Fruit fly (Drosophila melanogaster) whole organism, embryonic: ENCODE results near the gene CG18262.

Experiments used
- Atf-2 ChIP-seq: fragments of 200-800 bp; sonication (Bioruptor generic); optimal IDR thresholded peaks from 2 replicates; lab custom pipeline; 2016; ENCODE audit warnings: missing biosample characterization, missing genetic modification characterization
- Atf3 ChIP-seq: fragments of 200-800 bp; sonication (Bioruptor generic); optimal IDR thresholded peaks from 3 replicates; lab custom pipeline; 2016; ENCODE audit warnings: missing biosample characterization, missing genetic modification characterization
- CG10321 ChIP-seq: fragments of 200-800 bp; sonication (Bioruptor generic); IDR thresholded peaks from 2 replicates; pipeline ENCODE4 v1.3.6; 2022; ENCODE audit warnings: missing biosample characterization, missing genetic modification characterization
- CG11696 ChIP-seq: fragments of 200-800 bp; sonication (Bioruptor generic); IDR thresholded peaks from 2 replicates; pipeline ENCODE4 v1.3.6; 2022; ENCODE audit warnings: missing biosample characterization, missing genetic modification characterization
- CG12104 ChIP-seq: fragments of 200-800 bp; sonication (Bioruptor generic); optimal IDR thresholded peaks from 3 replicates; lab custom pipeline; 2016; ENCODE audit warnings: missing biosample characterization, missing genetic modification characterization
- CG13775 ChIP-seq: fragments of 200-800 bp; sonication (Bioruptor generic); optimal IDR thresholded peaks from 3 replicates; lab custom pipeline; 2017; ENCODE audit warnings: missing biosample characterization, mild to moderate bottlenecking, missing genetic modification characterization
- CG14667 ChIP-seq: fragments of 200-800 bp; sonication (Bioruptor generic); IDR thresholded peaks from 2 replicates; pipeline ENCODE4 v1.3.6; 2022; ENCODE audit warnings: missing biosample characterization, missing genetic modification characterization
- CG14965 ChIP-seq: fragments of 200-800 bp; sonication (Bioruptor generic); optimal IDR thresholded peaks from 2 replicates; lab custom pipeline; 2016; ENCODE audit warnings: missing biosample characterization, missing genetic modification characterization, borderline replicate concordance
- CG15696 ChIP-seq: fragments of 200-800 bp; sonication (Bioruptor generic); optimal IDR thresholded peaks from 2 replicates; lab custom pipeline; 2019; ENCODE audit warnings: missing biosample characterization, mild to moderate bottlenecking, missing genetic modification characterization, moderate library complexity
- CG1602 ChIP-seq: fragments of 200-800 bp; sonication (Bioruptor generic); optimal IDR thresholded peaks from 3 replicates; lab custom pipeline; 2016; ENCODE audit warnings: missing biosample characterization, missing genetic modification characterization
- CG16779 ChIP-seq: fragments of 200-800 bp; sonication (Bioruptor generic); IDR thresholded peaks from 2 replicates; pipeline ENCODE4 v1.3.6; 2022; ENCODE audit warnings: missing biosample characterization, missing genetic modification characterization
- CG16813 ChIP-seq: fragments of 200-800 bp; sonication (Bioruptor generic); IDR thresholded peaks from 3 replicates; pipeline ENCODE4 v1.3.6; 2022; ENCODE audit warnings: missing biosample characterization, missing genetic modification characterization; ENCODE audit not compliant: partially characterized antibody
- CG16863 ChIP-seq: fragments of 200-800 bp; sonication (Bioruptor generic); optimal IDR thresholded peaks from 3 replicates; lab custom pipeline; 2016; ENCODE audit warnings: missing biosample characterization, missing genetic modification characterization
- CG17385 ChIP-seq: fragments of 200-800 bp; sonication (Bioruptor generic); optimal IDR thresholded peaks from 3 replicates; lab custom pipeline; 2018; ENCODE audit warnings: missing biosample characterization, mild to moderate bottlenecking, missing genetic modification characterization
- CG4730 ChIP-seq: fragments of 200-800 bp; sonication (Bioruptor generic); IDR thresholded peaks from 2 replicates; pipeline ENCODE4 v1.3.6; 2022; ENCODE audit warnings: missing biosample characterization, missing genetic modification characterization
- CG6683 ChIP-seq: fragments of 200-800 bp; sonication (Bioruptor generic); optimal IDR thresholded peaks from 2 replicates; lab custom pipeline; 2017; ENCODE audit warnings: missing biosample characterization, mild to moderate bottlenecking, missing genetic modification characterization, missing genetic modification reagents
- CG6689 ChIP-seq: fragments of 200-800 bp; sonication (Bioruptor generic); IDR thresholded peaks from 2 replicates; pipeline ENCODE4 v1.3.6; 2022; ENCODE audit warnings: missing biosample characterization, missing genetic modification characterization
- CG6765 ChIP-seq: fragments of 200-800 bp; sonication (Bioruptor generic); optimal IDR thresholded peaks from 3 replicates; lab custom pipeline; 2017; ENCODE audit warnings: missing biosample characterization, mild to moderate bottlenecking, missing genetic modification characterization
- CG7987 ChIP-seq: fragments of 200-800 bp; sonication (Bioruptor generic); optimal IDR thresholded peaks from 2 replicates; lab custom pipeline; 2018; ENCODE audit warnings: missing biosample characterization, mild to moderate bottlenecking, missing genetic modification characterization, moderate library complexity
- CG8089 ChIP-seq: fragments of 200-800 bp; sonication (Bioruptor generic); optimal IDR thresholded peaks from 3 replicates; lab custom pipeline; 2016; ENCODE audit warnings: missing biosample characterization, missing genetic modification characterization
- CG8478 ChIP-seq: fragments of >200 bp; optimal IDR thresholded peaks from 2 replicates; lab custom pipeline; 2018
- CG9876 ChIP-seq: fragments of 200-800 bp; sonication (Bioruptor generic); optimal IDR thresholded peaks from 2 replicates; lab custom pipeline; 2016; ENCODE audit warnings: missing biosample characterization, missing genetic modification characterization
- Dll ChIP-seq: fragments of 200-800 bp; sonication (Bioruptor generic); IDR thresholded peaks from 4 replicates; pipeline ENCODE4 v1.3.6; 2022; ENCODE audit warnings: missing biosample characterization, missing genetic modification characterization; ENCODE audit not compliant: partially characterized antibody
- E2f1 ChIP-seq: fragments of 200-800 bp; sonication (Bioruptor generic); IDR thresholded peaks from 2 replicates; pipeline ENCODE4 v1.3.6; 2022; ENCODE audit warnings: missing biosample characterization, missing genetic modification characterization
- Ets65A ChIP-seq: fragments of 200-800 bp; sonication (Bioruptor generic); peaks from one replicate; lab custom pipeline; 2016; ENCODE audit warnings: missing biosample characterization, missing genetic modification characterization
- Hmr ChIP-seq: fragments of 200-800 bp; sonication (Bioruptor generic); optimal IDR thresholded peaks from 3 replicates; lab custom pipeline; 2017; ENCODE audit warnings: mild to moderate bottlenecking, missing biosample characterization, missing genetic modification reagents, missing genetic modification characterization
- PHDP ChIP-seq: fragments of 200-800 bp; sonication (Bioruptor generic); optimal IDR thresholded peaks from 3 replicates; lab custom pipeline; 2018; ENCODE audit warnings: missing biosample characterization, mild to moderate bottlenecking, missing genetic modification characterization, moderate library complexity
- Rfx ChIP-seq: fragments of 200-800 bp; sonication (Bioruptor generic); IDR thresholded peaks from 2 replicates; pipeline ENCODE4 v1.3.6; 2022; ENCODE audit warnings: missing biosample characterization, missing genetic modification characterization
- Spps ChIP-seq: fragments of 200-800 bp; sonication (Bioruptor generic); optimal IDR thresholded peaks from 2 replicates; lab custom pipeline; 2018; ENCODE audit warnings: missing biosample characterization, mild to moderate bottlenecking, missing genetic modification characterization
- abd-A ChIP-seq: fragments of 200-800 bp; sonication (Bioruptor generic); optimal IDR thresholded peaks from 3 replicates; lab custom pipeline; 2019; ENCODE audit warnings: missing biosample characterization, mild to moderate bottlenecking, missing genetic modification characterization, moderate library complexity
- ara ChIP-seq: fragments of 200-800 bp; sonication (Bioruptor generic); IDR thresholded peaks from 2 replicates; pipeline ENCODE4 v1.3.6; 2022; ENCODE audit warnings: missing biosample characterization, missing genetic modification characterization
- bab2 ChIP-seq: fragments of 200-800 bp; sonication (Bioruptor generic); optimal IDR thresholded peaks from 2 replicates; lab custom pipeline; 2016; ENCODE audit warnings: missing biosample characterization, missing genetic modification characterization
- bigmax ChIP-seq: fragments of 200-800 bp; sonication (Bioruptor generic); optimal IDR thresholded peaks from 2 replicates; lab custom pipeline; 2018; ENCODE audit warnings: missing biosample characterization, mild to moderate bottlenecking, missing genetic modification characterization
- cg ChIP-seq: fragments of 200-800 bp; sonication (Bioruptor generic); optimal IDR thresholded peaks from 3 replicates; lab custom pipeline; 2019; ENCODE audit warnings: missing biosample characterization, mild to moderate bottlenecking, missing genetic modification characterization, moderate library complexity
- ci ChIP-seq: fragments of 200-800 bp; sonication (Bioruptor generic); IDR thresholded peaks from 3 replicates; pipeline ENCODE4 v1.3.6; 2022; ENCODE audit warnings: missing biosample characterization, missing genetic modification characterization
- crol ChIP-seq: fragments of 200-800 bp; sonication (Bioruptor generic); IDR thresholded peaks from 2 replicates; pipeline ENCODE4 v1.3.6; 2022; ENCODE audit warnings: missing biosample characterization, missing genetic modification characterization
- crp ChIP-seq, 2 experiments: fragments of 200-800 bp; sonication (Bioruptor generic); optimal IDR thresholded peaks; 2 replicates in 1 of 2; 3 replicates in 1 of 2; lab custom pipeline; 2017; ENCODE audit warnings: missing biosample characterization in 2 of 2, missing genetic modification characterization in 2 of 2, mild to moderate bottlenecking in 1 of 2, moderate library complexity in 1 of 2
- dysf ChIP-seq: fragments of 200-800 bp; sonication (Bioruptor generic); IDR thresholded peaks from 3 replicates; pipeline ENCODE4 v1.3.6; 2022; ENCODE audit warnings: missing biosample characterization, missing genetic modification characterization
- fd64A ChIP-seq: fragments of 200-800 bp; sonication (Bioruptor generic); optimal IDR thresholded peaks from 3 replicates; lab custom pipeline; 2018; ENCODE audit warnings: missing biosample characterization, mild to moderate bottlenecking, missing genetic modification characterization
- gce ChIP-seq: fragments of 200-800 bp; sonication (Bioruptor generic); IDR thresholded peaks from 3 replicates; pipeline ENCODE4 v1.3.6; 2022; ENCODE audit warnings: missing biosample characterization, missing genetic modification characterization
- gcm ChIP-seq: fragments of 200-800 bp; sonication (Bioruptor generic); optimal IDR thresholded peaks from 2 replicates; lab custom pipeline; 2019; ENCODE audit warnings: missing biosample characterization, mild to moderate bottlenecking, missing genetic modification characterization, moderate library complexity
- grau ChIP-seq: fragments of 200-800 bp; optimal IDR thresholded peaks from 3 replicates; lab custom pipeline; 2019; ENCODE audit warnings: missing biosample characterization, mild to moderate bottlenecking, missing genetic modification characterization, moderate library complexity
- klu ChIP-seq: fragments of 200-800 bp; sonication (Bioruptor generic); IDR thresholded peaks from 2 replicates; pipeline ENCODE4 v1.3.6; 2022; ENCODE audit warnings: missing biosample characterization, missing genetic modification characterization
- mirr ChIP-seq: fragments of 200-800 bp; sonication (Bioruptor generic); optimal IDR thresholded peaks from 3 replicates; lab custom pipeline; 2018; ENCODE audit warnings: missing biosample characterization, mild to moderate bottlenecking, missing genetic modification characterization
- nom ChIP-seq: fragments of 200-800 bp; sonication (Bioruptor generic); optimal IDR thresholded peaks from 2 replicates; lab custom pipeline; 2017; ENCODE audit warnings: missing biosample characterization, missing genetic modification characterization, mild to moderate bottlenecking, moderate library complexity, missing genetic modification reagents
- odd ChIP-seq: fragments of 200-800 bp; sonication (Bioruptor generic); optimal IDR thresholded peaks from 2 replicates; lab custom pipeline; 2017; ENCODE audit warnings: missing biosample characterization, mild to moderate bottlenecking, missing genetic modification characterization
- repo ChIP-seq: fragments of 200-800 bp; sonication (Bioruptor generic); optimal IDR thresholded peaks from 2 replicates; lab custom pipeline; 2016; ENCODE audit warnings: missing biosample characterization, missing genetic modification characterization
- scrt ChIP-seq: fragments of 200-800 bp; sonication (Bioruptor generic); optimal IDR thresholded peaks from 2 replicates; lab custom pipeline; 2018; ENCODE audit warnings: missing biosample characterization, mild to moderate bottlenecking, missing genetic modification characterization, moderate library complexity
- tup ChIP-seq: fragments of 200-800 bp; sonication (Bioruptor generic); optimal IDR thresholded peaks from 2 replicates; lab custom pipeline; 2016; ENCODE audit warnings: missing biosample characterization, mild to moderate bottlenecking, missing genetic modification characterization, moderate library complexity
- zen2 ChIP-seq: fragments of 200-800 bp; sonication (Bioruptor generic); IDR thresholded peaks from 3 replicates; pipeline ENCODE4 v1.3.6; 2022; ENCODE audit warnings: missing biosample characterization, missing genetic modification characterization; ENCODE audit not compliant: partially characterized antibody

CG18262 gene

DNA sequence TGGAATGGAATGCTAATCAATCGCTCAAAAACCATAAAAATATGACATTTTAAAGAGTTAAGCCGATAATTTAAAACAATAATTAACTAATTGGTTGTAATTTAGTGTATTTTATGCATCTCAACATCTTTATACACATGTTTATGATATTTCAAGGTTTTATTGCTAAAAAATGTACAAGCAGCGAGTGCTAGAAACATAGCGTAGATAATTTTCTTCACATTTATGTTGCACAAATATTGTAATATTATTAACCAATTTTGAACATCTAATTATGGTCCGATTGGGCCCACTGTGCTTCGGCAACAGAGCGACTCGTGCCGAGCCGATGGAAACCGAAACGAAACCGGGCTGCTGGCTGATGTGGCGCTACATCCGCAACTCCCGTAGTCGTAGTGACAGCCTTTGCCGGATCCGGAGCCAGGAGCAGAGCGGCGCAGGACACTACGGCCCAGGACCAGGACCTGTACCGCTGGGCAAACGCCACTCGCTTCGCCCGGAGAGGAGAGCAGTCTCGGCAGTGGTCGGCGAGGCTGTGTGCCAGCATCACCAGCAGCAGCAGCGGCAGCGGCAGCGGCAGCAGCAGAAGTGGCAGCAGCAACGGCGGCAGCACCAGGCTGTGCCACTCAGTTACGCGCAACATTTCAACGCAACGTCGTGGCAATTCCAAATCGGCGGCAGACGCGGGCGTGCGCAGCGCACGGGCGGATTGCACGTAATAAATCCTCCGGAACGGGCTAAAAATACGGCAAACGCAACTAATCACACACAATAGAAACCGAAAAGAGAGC, 25.6 kb downstream of the CG18262 start, which contains the start of gene sdt (continued):
- TF ChIP-seq zen2 (GFP tag; lab: Robert Waterston, UW) (no peak), Rfx (GFP tag; lab: Robert Waterston, UW) (no peak; the same call in 1 of the 2 replicates), ci (GFP tag; lab: Robert Waterston, UW) (no peak), odd (GFP tag; lab: Kevin White, UChicago) (no peak), CG6689 (GFP tag; lab: Robert Waterston, UW) (no peak), CG8089 (GFP tag; lab: Kevin White, UChicago) (no peak), CG10321 (GFP tag; lab: Robert Waterston, UW) (no peak), Atf-2 (no peak), gce (GFP tag; lab: Robert Waterston, UW) (no peak), CG12104 (no peak), crol (GFP tag; lab: Robert Waterston, UW) (no peak), bigmax (GFP tag; lab: Kevin White, UChicago) (no peak), CG1602 (GFP tag; lab: Kevin White, UChicago) (no peak), nom (GFP tag; lab: Kevin White, UChicago) (no peak), CG17385 (GFP tag; lab: Kevin White, UChicago) (peak; percentile 15), CG8478 (lab: Kevin White, UChicago) (no peak), CG6765 (GFP tag; lab: Kevin White, UChicago) (no peak), Dll (GFP tag; lab: Robert Waterston, UW) (no peak), ara (GFP tag; lab: Robert Waterston, UW) (no peak), tup (no peak), crp (GFP tag; optimal IDR thresholded peaks at IDR 0.05; lab: Kevin White, UChicago) (no peak), CG7987 (GFP tag; lab: Kevin White, UChicago) (no peak), CG9876 (GFP tag; lab: Kevin White, UChicago) (no peak), fd64A (GFP tag; lab: Kevin White, UChicago) (no peak), CG16863 (GFP tag; lab: Kevin White, UChicago) (no peak), cg (GFP tag; lab: Kevin White, UChicago) (no peak), gcm (GFP tag; lab: Kevin White, UChicago) (no peak), CG13775 (GFP tag; lab: Kevin White, UChicago) (peak; percentile 13), klu (GFP tag; lab: Robert Waterston, UW) (no peak), CG6683 (no peak), Atf3 (GFP tag; lab: Kevin White, UChicago) (no peak), scrt (GFP tag; lab: Kevin White, UChicago) (no peak), CG4730 (GFP tag; lab: Robert Waterston, UW) (no peak), repo (GFP tag; lab: Kevin White, UChicago) (no peak), CG16779 (GFP tag; lab: Robert Waterston, UW) (peak; percentile 69), CG14965 (GFP tag; lab: Kevin White, UChicago) (no peak), Ets65A (no peak), Spps (tag; lab: Kevin White, UChicago) (no peak), CG14667 (GFP tag; lab: Robert Waterston, UW) (no peak), grau (tag; lab: Kevin White, UChicago) (peak; percentile 32), Hmr (no peak), CG11696 (GFP tag; lab: Robert Waterston, UW) (no peak), bab2 (GFP tag; lab: Kevin White, UChicago) (peak; percentile 28), CG16813 (no peak), E2f1 (no peak), CG15696 (tag; lab: Kevin White, UChicago) (no peak), dysf (GFP tag; lab: Robert Waterston, UW) (no peak), mirr (GFP tag; lab: Kevin White, UChicago) (no peak), abd-A (peak; percentile 19), PHDP (tag; lab: Kevin White, UChicago) (no peak)
